Fruit fly (Drosophila melanogaster) Kc167 (cell line): ENCODE data around the gene eIF2gamma.

Experiments
- Myc ChIP-seq: fragments of >200 bp; optimal IDR thresholded peaks from 2 replicates; lab custom pipeline; 2017; ENCODE audit warnings: missing external identifiers
- Sin3A ChIP-seq: fragments of >200 bp; optimal IDR thresholded peaks from 2 replicates; lab custom pipeline; 2018; ENCODE audit warnings: missing external identifiers
- h ChIP-seq: fragments of >200 bp; optimal IDR thresholded peaks from 3 replicates; lab custom pipeline; 2018; ENCODE audit warnings: missing external identifiers
- insv ChIP-seq: fragments of >200 bp; optimal IDR thresholded peaks from 3 replicates; lab custom pipeline; 2018; ENCODE audit warnings: missing external identifiers
- psq ChIP-seq: fragments of >200 bp; optimal IDR thresholded peaks from 2 replicates; lab custom pipeline; 2017; ENCODE audit warnings: missing external identifiers
- ttk ChIP-seq: sonication (Bioruptor generic); optimal IDR thresholded peaks from 2 replicates; lab custom pipeline; 2017; ENCODE audit warnings: missing external identifiers

DNA sequence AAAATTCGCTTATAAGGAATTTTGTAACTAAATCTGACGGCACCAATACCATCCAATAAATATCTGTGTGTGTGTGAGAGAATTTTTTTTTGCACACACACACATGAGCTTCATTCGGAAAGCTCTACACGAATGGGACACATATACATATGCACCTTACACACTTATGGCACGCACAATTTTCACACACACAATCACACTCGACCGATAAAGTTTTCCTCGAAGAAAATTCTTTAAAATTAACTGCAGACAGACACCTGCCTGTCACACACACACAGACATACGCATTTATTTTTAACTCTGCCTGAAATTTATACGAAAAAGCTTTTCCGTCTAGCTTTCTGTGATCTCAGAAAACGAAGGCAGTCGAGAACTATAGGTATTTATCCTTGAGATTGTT, 47.4 kb upstream of the eIF2gamma start:
- TF ChIP-seq Myc (lab: Kevin White, UChicago), result no peak
- no peak for TF ChIP-seq insv (lab: Kevin White, UChicago)
- no peak for TF ChIP-seq h
- TF ChIP-seq Sin3A (lab: Kevin White, UChicago), result no peak
- no peak for TF ChIP-seq ttk
- TF ChIP-seq psq (lab: Kevin White, UChicago), result no peak
